Worm (Caenorhabditis elegans) whole organism, L2 larva: Measurements from ENCODE around the gene smg-6.

Source experiments
- Y55F3AM.14 ChIP-seq: fragments of 200-800 bp; sonication (Bioruptor generic); optimal IDR thresholded peaks from 2 replicates; lab custom pipeline; 2018; ENCODE audit warnings: mild to moderate bottlenecking, missing genetic modification characterization, missing compliant biosample characterization
- ZK546.5 ChIP-seq: sonication (generic microtip); optimal IDR thresholded peaks from 2 replicates; lab custom pipeline; 2017; ENCODE audit warnings: missing biosample characterization, missing genetic modification characterization
- aly-2 ChIP-seq: fragments of 150-350 bp; optimal IDR thresholded peaks from 2 replicates; lab custom pipeline; 2014; ENCODE audit warnings: missing biosample characterization, missing genetic modification characterization
- ama-1 ChIP-seq: fragments of 150-350 bp; optimal IDR thresholded peaks from 2 replicates; lab custom pipeline; 2018; ENCODE audit warnings: inconsistent platforms
- blmp-1 ChIP-seq: sonication (generic microtip); optimal IDR thresholded peaks from 2 replicates; lab custom pipeline; 2017; ENCODE audit warnings: missing genetic modification characterization, mild to moderate bottlenecking, missing compliant biosample characterization, antibody characterized with exemption, moderate library complexity; ENCODE audit not compliant: insufficient read depth
- egl-27 ChIP-seq: sonication (generic microtip); optimal IDR thresholded peaks from 3 replicates; lab custom pipeline; 2017; ENCODE audit warnings: missing biosample characterization, missing genetic modification reagents, missing genetic modification characterization
- lsy-2 ChIP-seq, 2 experiments: fragments of 150-350 bp in 1 of 2; sonication (generic microtip) in 1 of 2; optimal IDR thresholded peaks; 2 replicates each; lab custom pipeline; 2014 to 2017; ENCODE audit warnings: missing biosample characterization in 2 of 2, missing genetic modification characterization in 2 of 2
- mdl-1 ChIP-seq, 2 experiments: fragments of 150-350 bp in 1 of 2; sonication (generic microtip) in 1 of 2; optimal IDR thresholded peaks; 2 replicates each; lab custom pipeline; 2017; ENCODE audit warnings: missing biosample characterization in 2 of 2, missing genetic modification characterization in 2 of 2
- nhr-12 ChIP-seq: fragments of 150-350 bp; optimal IDR thresholded peaks from 2 replicates; lab custom pipeline; 2014; ENCODE audit warnings: missing biosample characterization, missing genetic modification characterization
- peb-1 ChIP-seq: fragments of 150-350 bp; optimal IDR thresholded peaks from 2 replicates; lab custom pipeline; 2014; ENCODE audit warnings: missing biosample characterization, missing genetic modification characterization
- skn-1 ChIP-seq: sonication (generic microtip); optimal IDR thresholded peaks from 2 replicates; lab custom pipeline; 2017; ENCODE audit warnings: missing biosample characterization, missing genetic modification characterization
- zag-1 ChIP-seq: fragments of 150-350 bp; optimal IDR thresholded peaks from 2 replicates; lab custom pipeline; 2014; ENCODE audit warnings: missing biosample characterization, missing genetic modification characterization
- ztf-11 ChIP-seq: sonication (generic microtip); optimal IDR thresholded peaks from 2 replicates; lab custom pipeline; 2017; ENCODE audit warnings: missing biosample characterization, missing genetic modification characterization
- ztf-4 ChIP-seq: fragments of 150-350 bp; optimal IDR thresholded peaks from 2 replicates; lab custom pipeline; 2014; ENCODE audit warnings: missing biosample characterization, missing genetic modification characterization

DNA sequence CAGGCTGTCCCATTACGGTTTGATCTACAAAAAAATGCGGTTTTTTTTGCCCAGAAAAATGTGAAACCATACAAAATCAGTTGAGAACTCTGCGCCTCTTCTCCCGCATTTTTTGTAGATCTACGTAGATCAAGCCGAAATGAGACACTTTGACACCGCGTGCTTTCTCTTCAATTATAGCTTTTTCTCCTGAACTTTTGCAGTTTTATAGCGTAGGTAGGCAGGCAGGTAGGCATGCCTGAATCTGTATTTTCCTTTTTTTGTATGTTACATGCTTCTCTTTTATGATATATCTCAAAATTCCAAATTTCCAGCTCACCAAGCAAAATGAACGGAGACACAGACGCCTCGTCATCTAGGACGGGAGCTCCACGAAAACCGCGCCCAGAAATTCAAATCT is at the start of gene smg-6:
- TF ChIP-seq peb-1 (tag; lab: Kevin White, UChicago): no peak
- no peak for TF ChIP-seq mdl-1 (tag; optimal IDR thresholded peaks at IDR 0.05; lab: Kevin White, UChicago)
- TF ChIP-seq egl-27 (tag; lab: Kevin White, UChicago): no peak
- TF ChIP-seq zag-1 (tag; lab: Kevin White, UChicago): no peak
- TF ChIP-seq ztf-11 (tag; lab: Kevin White, UChicago): no peak
- TF ChIP-seq nhr-12: no peak
- TF ChIP-seq aly-2 (tag; lab: Kevin White, UChicago): no peak
- no peak for TF ChIP-seq ztf-4
- TF ChIP-seq ZK546.5: no peak
- no peak for TF ChIP-seq blmp-1
- TF ChIP-seq ama-1 (lab: Kevin White, UChicago): no peak
- TF ChIP-seq Y55F3AM.14 (GFP tag; lab: Kevin White, UChicago): no peak
- no peak for TF ChIP-seq lsy-2 (tag; optimal IDR thresholded peaks at IDR 0.05; lab: Kevin White, UChicago)
- no peak for TF ChIP-seq skn-1 (tag; lab: Kevin White, UChicago)
